Worm (Caenorhabditis elegans): Measurements from ENCODE around the gene F46E10.3.

- no peak for TF ChIP-seq snpc-1.2 (GFP tag; IDR thresholded peaks at IDR 0.05)
- TF ChIP-seq ZK546.5 (tag; optimal IDR thresholded peaks at IDR 0.05): no peak
- TF ChIP-seq R02D3.7 (tag; optimal IDR thresholded peaks at IDR 0.05): no peak
These were observed 20.2 kb downstream of the F46E10.3 start for ce11 chrV:6538323-6538722.
